Fruit fly (Drosophila melanogaster) whole organism, embryonic: ENCODE measurements around the gene CG43400.

Source experiments
- Awh ChIP-seq: fragments of 200-800 bp; sonication (Bioruptor generic); IDR thresholded peaks from 2 replicates; pipeline ENCODE4, ENCODE4 v1.3.6; 2022; ENCODE audit warnings: missing biosample characterization, missing genetic modification characterization
- CG10321 ChIP-seq: fragments of 200-800 bp; sonication (Bioruptor generic); IDR thresholded peaks from 2 replicates; pipeline ENCODE4 v1.3.6; 2022; ENCODE audit warnings: missing biosample characterization, missing genetic modification characterization
- CG10565 ChIP-seq: fragments of 200-800 bp; sonication (Bioruptor generic); optimal IDR thresholded peaks from 3 replicates; lab custom pipeline; 2016; ENCODE audit warnings: missing biosample characterization, mild to moderate bottlenecking, missing genetic modification characterization
- CG10959 ChIP-seq: fragments of 200-800 bp; sonication (Bioruptor generic); IDR thresholded peaks from 2 replicates; pipeline ENCODE4 v1.3.6; 2022; ENCODE audit warnings: missing biosample characterization, missing genetic modification characterization
- CG1233 ChIP-seq: fragments of 200-800 bp; sonication (Bioruptor generic); optimal IDR thresholded peaks from 4 replicates; lab custom pipeline; 2018; ENCODE audit warnings: missing biosample characterization, mild to moderate bottlenecking, missing genetic modification characterization
- CG14050 ChIP-seq: fragments of 200-800 bp; sonication (Bioruptor generic); IDR thresholded peaks from 3 replicates; pipeline ENCODE4 v1.3.6; 2022; ENCODE audit warnings: missing biosample characterization, missing genetic modification characterization
- CG15073 ChIP-seq: fragments of 200-800 bp; sonication (Bioruptor generic); optimal IDR thresholded peaks from 2 replicates; lab custom pipeline; 2016; ENCODE audit warnings: missing biosample characterization, missing genetic modification characterization
- CG17186 ChIP-seq: fragments of 200-800 bp; sonication (Bioruptor generic); optimal IDR thresholded peaks from 3 replicates; lab custom pipeline; 2017; ENCODE audit warnings: missing biosample characterization, missing genetic modification reagents, missing genetic modification characterization
- CG17359 ChIP-seq: fragments of 200-800 bp; sonication (Bioruptor generic); optimal IDR thresholded peaks from 3 replicates; lab custom pipeline; 2018; ENCODE audit warnings: missing biosample characterization, mild to moderate bottlenecking, missing genetic modification characterization, moderate library complexity
- CG17802 ChIP-seq: fragments of 200-800 bp; sonication (Bioruptor generic); optimal IDR thresholded peaks from 2 replicates; lab custom pipeline; 2018; ENCODE audit warnings: missing biosample characterization, mild to moderate bottlenecking, missing genetic modification characterization, moderate library complexity
- CG30403 ChIP-seq: fragments of 200-800 bp; sonication (Bioruptor generic); optimal IDR thresholded peaks from 3 replicates; lab custom pipeline; 2016; ENCODE audit warnings: missing biosample characterization, missing genetic modification characterization
- CG32767 ChIP-seq: fragments of 200-800 bp; sonication (Bioruptor generic); IDR thresholded peaks from 2 replicates; pipeline ENCODE4 v1.3.6; 2022; ENCODE audit warnings: missing biosample characterization, missing genetic modification characterization
- CG4282 ChIP-seq: fragments of 200-800 bp; sonication (Bioruptor generic); optimal IDR thresholded peaks from 2 replicates; lab custom pipeline; 2016; ENCODE audit warnings: missing biosample characterization, missing genetic modification characterization
- CG4854 ChIP-seq: fragments of 200-800 bp; sonication (Bioruptor generic); optimal IDR thresholded peaks from 2 replicates; lab custom pipeline; 2016; ENCODE audit warnings: missing biosample characterization, missing genetic modification characterization, inconsistent platforms
- CG5245 ChIP-seq: fragments of 200-800 bp; sonication (Bioruptor generic); optimal IDR thresholded peaks from 3 replicates; lab custom pipeline; 2016; ENCODE audit warnings: missing biosample characterization, missing genetic modification characterization
- CG5953 ChIP-seq: fragments of 200-800 bp; sonication (Bioruptor generic); IDR thresholded peaks from 2 replicates; pipeline ENCODE4 v1.3.6; 2022; ENCODE audit warnings: missing biosample characterization, missing genetic modification characterization
- CG6683 ChIP-seq: fragments of 200-800 bp; sonication (Bioruptor generic); optimal IDR thresholded peaks from 2 replicates; lab custom pipeline; 2017; ENCODE audit warnings: missing biosample characterization, mild to moderate bottlenecking, missing genetic modification characterization, missing genetic modification reagents
- CG6813 ChIP-seq: fragments of 200-800 bp; sonication (Bioruptor generic); optimal IDR thresholded peaks from 2 replicates; lab custom pipeline; 2017; ENCODE audit warnings: missing biosample characterization, missing genetic modification characterization, mild to moderate bottlenecking, moderate library complexity, missing genetic modification reagents
- CG8924 ChIP-seq: fragments of 200-800 bp; optimal IDR thresholded peaks from 3 replicates; lab custom pipeline; 2019; ENCODE audit warnings: missing biosample characterization, mild to moderate bottlenecking, missing genetic modification characterization, moderate library complexity
- CG9797 ChIP-seq: fragments of 200-800 bp; sonication (Bioruptor generic); optimal IDR thresholded peaks from 3 replicates; lab custom pipeline; 2018; ENCODE audit warnings: missing biosample characterization, mild to moderate bottlenecking, missing genetic modification characterization
- H2.0 ChIP-seq: fragments of 200-800 bp; sonication (Bioruptor generic); IDR thresholded peaks from 2 replicates; pipeline ENCODE4 v1.3.6; 2022; ENCODE audit warnings: missing biosample characterization, missing genetic modification characterization
- Nf-YC ChIP-seq: fragments of 200-800 bp; optimal IDR thresholded peaks from 3 replicates; lab custom pipeline; 2019; ENCODE audit warnings: missing biosample characterization, mild to moderate bottlenecking, missing genetic modification characterization, moderate library complexity
- Ptx1 ChIP-seq: fragments of 200-800 bp; sonication (Bioruptor generic); IDR thresholded peaks from 2 replicates; pipeline ENCODE4 v1.3.6; 2022; ENCODE audit warnings: missing biosample characterization, missing genetic modification characterization
- Sin3A ChIP-seq: fragments of >200 bp; optimal IDR thresholded peaks from 2 replicates; lab custom pipeline; 2018
- Sox100B ChIP-seq: fragments of 200-800 bp; sonication (Bioruptor generic); optimal IDR thresholded peaks from 3 replicates; lab custom pipeline; 2018; ENCODE audit warnings: missing biosample characterization, mild to moderate bottlenecking, missing genetic modification characterization
- Tbp ChIP-seq: fragments of >200 bp; optimal IDR thresholded peaks from 2 replicates; lab custom pipeline; 2018; ENCODE audit warnings: missing biosample characterization, missing genetic modification characterization
- ac ChIP-seq: fragments of 200-800 bp; sonication (Bioruptor generic); optimal IDR thresholded peaks from 3 replicates; lab custom pipeline; 2017; ENCODE audit warnings: missing biosample characterization, mild to moderate bottlenecking, missing genetic modification characterization
- btn ChIP-seq: fragments of 200-800 bp; sonication (Bioruptor generic); optimal IDR thresholded peaks from 2 replicates; lab custom pipeline; 2016; ENCODE audit warnings: missing biosample characterization, missing genetic modification characterization
- ci ChIP-seq: fragments of 200-800 bp; sonication (Bioruptor generic); IDR thresholded peaks from 3 replicates; pipeline ENCODE4 v1.3.6; 2022; ENCODE audit warnings: missing biosample characterization, missing genetic modification characterization
- crol ChIP-seq: fragments of 200-800 bp; sonication (Bioruptor generic); IDR thresholded peaks from 2 replicates; pipeline ENCODE4 v1.3.6; 2022; ENCODE audit warnings: missing biosample characterization, missing genetic modification characterization
- da ChIP-seq: fragments of 200-800 bp; sonication (Bioruptor generic); optimal IDR thresholded peaks from 2 replicates; lab custom pipeline; 2016; ENCODE audit warnings: missing biosample characterization, missing genetic modification characterization
- dati ChIP-seq: fragments of 200-800 bp; sonication (Bioruptor generic); IDR thresholded peaks from 2 replicates; pipeline ENCODE4 v1.3.6; 2022; ENCODE audit warnings: missing biosample characterization, missing genetic modification characterization
- dmrt99B ChIP-seq: fragments of 200-800 bp; sonication (Bioruptor generic); optimal IDR thresholded peaks from 2 replicates; lab custom pipeline; 2018; ENCODE audit warnings: missing biosample characterization, mild to moderate bottlenecking, missing genetic modification characterization, moderate library complexity
- dpn ChIP-seq, 2 experiments: fragments of 200-800 bp; sonication (Bioruptor generic); optimal IDR thresholded peaks; 3 replicates each; lab custom pipeline; 2016; ENCODE audit warnings: missing biosample characterization in 2 of 2, missing genetic modification characterization in 2 of 2
- esg ChIP-seq: fragments of 200-800 bp; sonication (Bioruptor generic); conservative IDR thresholded peaks from 2 replicates; pipeline ENCODE4 v1.3.6; 2022; ENCODE audit warnings: missing biosample characterization, missing genetic modification characterization
- fu2 ChIP-seq: fragments of 200-800 bp; sonication (Bioruptor generic); optimal IDR thresholded peaks from 2 replicates; lab custom pipeline; 2016; ENCODE audit warnings: missing biosample characterization, missing genetic modification characterization
- grau ChIP-seq: fragments of 200-800 bp; optimal IDR thresholded peaks from 3 replicates; lab custom pipeline; 2019; ENCODE audit warnings: missing biosample characterization, mild to moderate bottlenecking, missing genetic modification characterization, moderate library complexity
- kay ChIP-seq: fragments of 200-800 bp; sonication (Bioruptor generic); optimal IDR thresholded peaks from 2 replicates; lab custom pipeline; 2016; ENCODE audit warnings: missing biosample characterization, missing genetic modification characterization
- lmd ChIP-seq: fragments of 200-800 bp; sonication (Bioruptor generic); IDR thresholded peaks from 2 replicates; pipeline ENCODE4 v1.3.6; 2022; ENCODE audit warnings: missing biosample characterization, missing genetic modification characterization
- mirr ChIP-seq: fragments of 200-800 bp; sonication (Bioruptor generic); optimal IDR thresholded peaks from 3 replicates; lab custom pipeline; 2018; ENCODE audit warnings: missing biosample characterization, mild to moderate bottlenecking, missing genetic modification characterization
- peb ChIP-seq: fragments of 200-800 bp; sonication (Bioruptor generic); IDR thresholded peaks from 2 replicates; pipeline ENCODE4 v1.3.6; 2022; ENCODE audit warnings: missing biosample characterization, missing genetic modification characterization
- prd ChIP-seq, 3 experiments: fragments of >200 bp in 2 of 3; fragments of 200-800 bp in 1 of 3; sonication (Bioruptor generic) in 1 of 3; optimal IDR thresholded peaks in 2 of 3; IDR thresholded peaks in 1 of 3; 2 replicates in 2 of 3; 3 replicates in 1 of 3; pipeline versions ENCODE4 v1.3.6 to Lab custom; 2017 to 2022; ENCODE audit warnings: missing biosample characterization in 1 of 3, missing genetic modification characterization in 1 of 3
- sd ChIP-seq: fragments of 200-800 bp; sonication (Bioruptor generic); optimal IDR thresholded peaks from 3 replicates; lab custom pipeline; 2018; ENCODE audit warnings: missing biosample characterization, mild to moderate bottlenecking, missing genetic modification characterization, moderate library complexity
- sens-2 ChIP-seq: fragments of 200-800 bp; sonication (Bioruptor generic); IDR thresholded peaks from 2 replicates; pipeline ENCODE4 v1.3.6; 2022; ENCODE audit warnings: missing biosample characterization, missing genetic modification characterization
- seq ChIP-seq: fragments of 200-800 bp; sonication (Bioruptor generic); IDR thresholded peaks from 2 replicates; pipeline ENCODE4 v1.3.6; 2022; ENCODE audit warnings: missing biosample characterization, missing genetic modification characterization
- tgo ChIP-seq: fragments of 200-800 bp; sonication (Bioruptor generic); IDR thresholded peaks from 3 replicates; pipeline ENCODE4 v1.3.6; 2022; ENCODE audit warnings: missing biosample characterization, missing genetic modification characterization
- ttk ChIP-seq: fragments of 200-800 bp; sonication (Bioruptor generic); IDR thresholded peaks from 2 replicates; pipeline ENCODE4 v2.1.2; 2022; ENCODE audit warnings: missing biosample characterization, missing genetic modification characterization
- wek ChIP-seq: fragments of 200-800 bp; sonication (Bioruptor generic); optimal IDR thresholded peaks from 3 replicates; lab custom pipeline; 2018; ENCODE audit warnings: missing biosample characterization, mild to moderate bottlenecking, missing genetic modification characterization, moderate library complexity
- zfh2 ChIP-seq: fragments of 200-800 bp; sonication (Bioruptor generic); optimal IDR thresholded peaks from 2 replicates; lab custom pipeline; 2016; ENCODE audit warnings: missing biosample characterization, missing genetic modification characterization

CG43400 gene

DNA sequence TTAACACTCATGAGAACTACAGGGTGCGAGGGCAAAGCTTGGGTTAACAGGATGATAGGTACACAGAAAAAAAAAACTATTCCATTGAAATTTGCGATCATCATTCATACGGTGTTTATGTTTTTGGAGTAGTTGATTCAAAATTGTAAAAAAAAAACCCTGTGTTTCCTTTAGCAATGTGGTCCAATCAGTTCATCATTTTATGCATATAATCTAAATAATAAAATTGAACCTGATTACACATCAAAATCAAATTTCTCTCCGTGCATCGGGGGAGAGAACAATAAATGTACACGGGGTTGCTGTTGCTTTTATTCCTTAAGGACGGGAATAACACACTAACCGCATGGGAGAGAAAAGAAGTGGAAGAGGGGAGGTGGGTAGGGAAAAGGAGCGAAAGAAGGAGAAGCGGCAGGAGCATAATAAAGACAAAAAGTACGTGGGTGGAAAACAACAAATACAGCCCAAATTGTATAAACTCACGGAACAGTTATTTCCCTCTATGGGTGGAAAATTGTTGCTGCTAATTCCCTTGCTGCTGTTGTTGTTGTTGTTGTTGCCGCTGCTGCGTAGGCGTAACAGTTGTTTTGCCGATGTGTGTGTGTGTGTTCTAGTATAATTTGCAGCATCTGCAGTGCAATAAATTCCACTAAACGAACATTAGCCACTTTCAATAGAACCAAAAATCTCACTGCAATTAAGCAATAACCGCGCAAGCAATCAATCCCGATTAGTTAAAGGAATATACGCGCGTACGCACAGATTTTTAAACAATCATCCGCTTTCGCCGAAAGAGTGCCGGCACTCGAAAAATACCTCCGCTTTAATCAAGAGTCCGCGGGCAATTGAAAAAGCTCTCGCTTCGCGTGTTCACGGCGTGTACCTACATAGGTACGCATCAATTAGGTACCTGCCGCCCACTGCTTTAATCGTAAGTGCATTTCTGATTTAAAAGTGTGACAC, 27.1 kb upstream of the CG43400 start, which contains the start of gene Agpat2 (continued):
- TF ChIP-seq grau (peak; percentile 83), esg (GFP tag; lab: Robert Waterston, UW) (peak; percentile 68), CG10565 (GFP tag; lab: Kevin White, UChicago) (peak; percentile 42), CG32767 (GFP tag; lab: Robert Waterston, UW) (peak; percentile 63; the same call in 1 of the 2 replicates), CG4854 (GFP tag; lab: Kevin White, UChicago) (peak; percentile 56), sd (tag; lab: Kevin White, UChicago) (peak; percentile 47), peb (GFP tag; lab: Robert Waterston, UW) (peak; percentile 51; the same call in 1 of the 2 replicates), Sox100B (GFP tag; lab: Kevin White, UChicago) (peak; percentile 75), CG8924 (tag; lab: Kevin White, UChicago) (peak; percentile 84), CG1233 (GFP tag; lab: Kevin White, UChicago) (peak; percentile 81), CG14050 (GFP tag; lab: Robert Waterston, UW) (peak; percentile 74), kay (GFP tag; lab: Kevin White, UChicago) (peak; percentile 62), ac (GFP tag; lab: Kevin White, UChicago) (peak; percentile 54), wek (GFP tag; lab: Kevin White, UChicago) (no peak), dmrt99B (peak; percentile 93), CG6813 (GFP tag; lab: Kevin White, UChicago) (peak; percentile 88), dpn (GFP tag; optimal IDR thresholded peaks at IDR 0.05; lab: Kevin White, UChicago) (peak; percentile 76 to 85), CG30403 (GFP tag; lab: Kevin White, UChicago) (peak; percentile 90), ci (peak; percentile 87), CG5245 (peak; percentile 67), sens-2 (GFP tag; lab: Robert Waterston, UW) (peak; percentile 74), Ptx1 (GFP tag; lab: Robert Waterston, UW) (peak; percentile 82), H2.0 (GFP tag; lab: Robert Waterston, UW) (peak; percentile 63), zfh2 (peak; percentile 60), mirr (peak; percentile 10), CG17186 (GFP tag; lab: Kevin White, UChicago) (peak; percentile 30), crol (GFP tag; lab: Robert Waterston, UW) (peak; percentile 77), dati (GFP tag; lab: Robert Waterston, UW) (no peak), CG9797 (GFP tag; lab: Kevin White, UChicago) (no peak), CG6683 (GFP tag; lab: Kevin White, UChicago) (peak; percentile 76), CG17359 (tag; lab: Kevin White, UChicago) (peak; percentile 90), CG4282 (GFP tag; lab: Kevin White, UChicago) (peak; percentile 34), Sin3A (lab: Kevin White, UChicago) (no peak), fu2 (GFP tag; lab: Kevin White, UChicago) (peak; percentile 72), CG15073 (GFP tag; lab: Kevin White, UChicago) (peak; percentile 21), CG10959 (GFP tag; lab: Robert Waterston, UW) (peak; percentile 55), CG5953 (GFP tag; lab: Robert Waterston, UW) (0 out of 2 replicates have a peak, but pooled peaks have one; percentile 53), prd (optimal IDR thresholded peaks at IDR 0.05; lab: Kevin White, UChicago) (no peak), prd (GFP tag; IDR thresholded peaks at IDR 0.05; lab: Robert Waterston, UW) (peak; percentile 80), ttk (GFP tag; lab: Robert Waterston, UW) (peak; percentile 67), Nf-YC (tag; lab: Kevin White, UChicago) (peak; percentile 52), CG10321 (GFP tag; lab: Robert Waterston, UW) (no peak), da (GFP tag; lab: Kevin White, UChicago) (peak; percentile 30), seq (GFP tag; lab: Robert Waterston, UW) (peak; percentile 79), CG17802 (tag; lab: Kevin White, UChicago) (peak; percentile 28), tgo (GFP tag; lab: Robert Waterston, UW) (peak; percentile 80), lmd (GFP tag; lab: Robert Waterston, UW) (peak; percentile 83), Awh (GFP tag; lab: Robert Waterston, UW) (peak; percentile 51; the same call in 1 of the 2 replicates), Tbp (GFP tag; lab: Kevin White, UChicago) (no peak), btn (GFP tag; lab: Kevin White, UChicago) (peak; percentile 63)
